Worm (Caenorhabditis elegans) whole organism, L4 larva: Measurements from ENCODE around the gene mrps-11.

Experiments used
- F26F4.8 ChIP-seq: fragments of 200-800 bp; sonication (Bioruptor generic); conservative IDR thresholded peaks from 2 replicates; pipeline ENCODE4 v1.3.6; 2022; ENCODE audit warnings: missing genetic modification characterization, missing compliant biosample characterization
- F44E2.7 ChIP-seq: fragments of 200-800 bp; sonication (Bioruptor generic); IDR thresholded peaks from 2 replicates; pipeline ENCODE4 v2.1.2; 2022; ENCODE audit warnings: missing genetic modification characterization, missing compliant biosample characterization
- duxl-1 ChIP-seq: sonication (generic microtip); optimal IDR thresholded peaks from 2 replicates; lab custom pipeline; 2016; ENCODE audit warnings: mild to moderate bottlenecking, missing genetic modification characterization, moderate library complexity, missing compliant biosample characterization; ENCODE audit not compliant: poor library complexity
- fkh-10 ChIP-seq: fragments of 150-350 bp; optimal IDR thresholded peaks from 2 replicates; lab custom pipeline; 2014; ENCODE audit warnings: missing biosample characterization, missing genetic modification reagents, missing genetic modification characterization
- lin-1 ChIP-seq: fragments of 200-800 bp; sonication (Bioruptor generic); IDR thresholded peaks from 2 replicates; pipeline ENCODE4 v1.3.6; 2022; ENCODE audit warnings: missing genetic modification reagents, missing genetic modification characterization, missing compliant biosample characterization
- nhr-237 ChIP-seq: sonication (generic microtip); optimal IDR thresholded peaks from 2 replicates; lab custom pipeline; 2017; ENCODE audit warnings: missing biosample characterization, missing genetic modification characterization
- nhr-25 ChIP-seq: sonication (generic microtip); optimal IDR thresholded peaks from 2 replicates; lab custom pipeline; 2017; ENCODE audit warnings: missing genetic modification characterization, mild to moderate bottlenecking, missing compliant biosample characterization, antibody characterized with exemption, moderate library complexity, borderline replicate concordance; ENCODE audit not compliant: insufficient read depth
- nhr-6 ChIP-seq: fragments of 150-350 bp; optimal IDR thresholded peaks from 2 replicates; lab custom pipeline; 2014; ENCODE audit warnings: missing biosample characterization, missing genetic modification characterization
- snpc-4 ChIP-seq: fragments of 150-350 bp; optimal IDR thresholded peaks from 2 replicates; lab custom pipeline; 2014; ENCODE audit warnings: missing biosample characterization, missing genetic modification characterization
- unc-62 ChIP-seq, 3 experiments: fragments of 150-350 bp in 1 of 3; sonication (generic microtip); optimal IDR thresholded peaks in 2 of 3; peaks in 1 of 3; 1 replicate in 1 of 3; 2 replicates in 2 of 3; lab custom pipeline; 2014 to 2017; ENCODE audit warnings: missing biosample characterization in 3 of 3, missing genetic modification characterization in 3 of 3, missing genetic modification reagents in 3 of 3, missing genotype in 1 of 3
- zag-1 ChIP-seq: fragments of 150-350 bp; optimal IDR thresholded peaks from 2 replicates; lab custom pipeline; 2014; ENCODE audit warnings: missing biosample characterization, missing genetic modification characterization
- zfp-3 ChIP-seq: fragments of 200-800 bp; sonication (Bioruptor generic); conservative IDR thresholded peaks from 2 replicates; pipeline ENCODE4 v1.3.6; 2022; ENCODE audit warnings: missing genetic modification reagents, missing genetic modification characterization, missing compliant biosample characterization
- zip-11 ChIP-seq: fragments of 200-800 bp; sonication (Bioruptor generic); IDR thresholded peaks from 2 replicates; pipeline ENCODE4 v1.3.6; 2022; ENCODE audit warnings: missing genetic modification characterization, missing compliant biosample characterization
- ztf-11 ChIP-seq: fragments of 150-350 bp; optimal IDR thresholded peaks from 2 replicates; lab custom pipeline; 2014; ENCODE audit warnings: missing biosample characterization, missing genetic modification characterization

DNA sequence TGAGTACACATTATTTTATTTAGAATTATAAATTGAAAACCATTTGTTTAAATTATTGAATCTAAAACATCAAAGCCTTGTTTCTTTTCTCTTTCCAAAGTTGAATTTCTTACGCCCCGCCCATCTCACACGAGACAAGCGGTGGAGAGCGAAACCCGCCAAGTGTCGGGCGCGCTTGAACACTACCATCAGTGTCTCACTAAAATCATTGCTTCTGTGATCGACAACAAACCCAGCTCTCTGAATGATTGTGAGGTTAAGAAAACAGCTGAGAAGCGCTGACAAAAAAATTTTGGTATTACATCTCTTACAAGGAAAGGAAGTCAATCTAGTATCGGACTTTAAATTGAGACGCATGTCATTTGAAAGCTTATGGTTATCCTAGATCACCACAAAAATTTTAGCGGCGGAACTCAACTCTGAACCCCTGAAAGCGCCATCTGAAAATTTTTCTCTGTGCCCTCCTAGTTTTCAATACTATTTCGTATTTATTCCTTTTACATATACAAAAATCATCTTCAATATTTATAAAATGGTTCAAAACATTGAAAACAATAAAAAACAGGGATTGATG, 3.3 kb downstream of the mrps-11 start:
- TF ChIP-seq unc-62 (GFP tag; optimal IDR thresholded peaks at IDR 0.05 in 1 of 2; lab: Kevin White, UChicago), result no peak
- TF ChIP-seq unc-62 (tag; optimal IDR thresholded peaks at IDR 0.05; lab: Kevin White, UChicago), result no peak
- peak; percentile 94 for TF ChIP-seq snpc-4 (tag; lab: Kevin White, UChicago)
- no peak for TF ChIP-seq nhr-25
- TF ChIP-seq zip-11, result 0 out of 2 replicates have a peak, but pooled peaks have one; percentile 43
- TF ChIP-seq F44E2.7 (GFP tag; lab: Robert Waterston, UW), result no peak
- TF ChIP-seq lin-1 (GFP tag; lab: Robert Waterston, UW), result peak; percentile 74
- no peak for TF ChIP-seq fkh-10 (GFP tag; lab: Kevin White, UChicago)
- no peak for TF ChIP-seq zag-1 (tag; lab: Kevin White, UChicago)
- peak; percentile 81 for TF ChIP-seq nhr-6
- no peak for TF ChIP-seq ztf-11 (tag; lab: Kevin White, UChicago)
- TF ChIP-seq F26F4.8, result no peak
- peak; percentile 89 for TF ChIP-seq duxl-1 (tag; lab: Kevin White, UChicago)
- 0 out of 2 replicates have a peak, but pooled peaks have one; percentile 30 for TF ChIP-seq zfp-3 (GFP tag; lab: Robert Waterston, UW)
- no peak for TF ChIP-seq nhr-237 (tag; lab: Kevin White, UChicago)
